Worm (Caenorhabditis elegans) whole organism, L1 larva: ENCODE data around the gene F53F8.7.
A peak's percentile ranks its signal among the peaks of the same experiment; 100 is the strongest.

Experiments used
- ama-1 ChIP-seq: fragments of 150-350 bp; optimal IDR thresholded peaks from 2 replicates; lab custom pipeline; 2014
- elt-2 ChIP-seq: sonication (generic microtip); optimal IDR thresholded peaks from 2 replicates; lab custom pipeline; 2016; ENCODE audit warnings: missing genetic modification characterization, mild to moderate bottlenecking, inconsistent platforms, missing compliant biosample characterization, missing genetic modification reagents
- fkh-10 ChIP-seq: sonication (generic microtip); optimal IDR thresholded peaks from 2 replicates; lab custom pipeline; 2017; ENCODE audit warnings: missing biosample characterization, missing genetic modification reagents, missing genetic modification characterization
- fos-1 ChIP-seq: fragments of 150-350 bp; optimal IDR thresholded peaks from 2 replicates; lab custom pipeline; 2014; ENCODE audit warnings: missing biosample characterization, missing genetic modification characterization
- nhr-12 ChIP-seq: sonication (generic microtip); optimal IDR thresholded peaks from 2 replicates; lab custom pipeline; 2017; ENCODE audit warnings: missing biosample characterization, missing genetic modification characterization
- nhr-20 ChIP-seq: sonication (generic microtip); optimal IDR thresholded peaks from 2 replicates; lab custom pipeline; 2016; ENCODE audit warnings: mild to moderate bottlenecking, missing genetic modification characterization, missing compliant biosample characterization
- nhr-28 ChIP-seq: fragments of 150-350 bp; optimal IDR thresholded peaks from 2 replicates; lab custom pipeline; 2014; ENCODE audit warnings: missing biosample characterization, missing genetic modification characterization
- tlp-1 ChIP-seq: fragments of 150-350 bp; optimal IDR thresholded peaks from 2 replicates; lab custom pipeline; 2014; ENCODE audit warnings: missing biosample characterization, missing genetic modification characterization
- unc-130 ChIP-seq: fragments of 150-350 bp; optimal IDR thresholded peaks from 2 replicates; lab custom pipeline; 2017; ENCODE audit warnings: missing biosample characterization, missing genetic modification characterization, inconsistent platforms
- unc-62 ChIP-seq: fragments of 150-350 bp; optimal IDR thresholded peaks from 2 replicates; lab custom pipeline; 2014; ENCODE audit warnings: missing biosample characterization, missing genetic modification reagents, missing genetic modification characterization
- zag-1 ChIP-seq: fragments of 150-350 bp; optimal IDR thresholded peaks from 2 replicates; lab custom pipeline; 2014; ENCODE audit warnings: missing biosample characterization, missing genetic modification characterization
- ztf-11 ChIP-seq, 2 experiments: sonication (generic microtip); optimal IDR thresholded peaks; 2 replicates each; lab custom pipeline; 2016 to 2017; ENCODE audit warnings: missing genetic modification characterization in 2 of 2, missing biosample characterization in 1 of 2, missing compliant biosample characterization in 1 of 2

DNA sequence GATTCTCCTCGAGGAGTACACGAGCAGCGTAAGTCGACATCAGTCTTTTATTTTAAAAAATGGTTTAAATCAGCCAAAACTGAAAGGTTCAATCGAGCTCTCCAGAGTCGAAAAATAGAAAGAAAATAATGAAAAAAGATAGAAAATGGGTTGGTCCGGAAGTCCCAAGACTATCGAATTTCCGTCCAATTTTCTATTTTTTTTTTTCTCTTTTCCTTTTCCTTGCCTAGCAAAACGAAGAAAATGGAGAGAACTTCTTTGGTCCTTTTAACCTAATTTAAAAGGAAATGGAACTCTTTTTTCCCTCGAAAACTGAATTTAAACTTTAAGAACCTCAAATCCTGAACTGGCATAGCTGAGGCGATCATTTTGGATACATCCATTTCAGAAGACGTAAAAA, 41.2 kb upstream of the F53F8.7 start:
- TF ChIP-seq tlp-1 (tag; lab: Kevin White, UChicago), result no peak
- TF ChIP-seq unc-130 (tag; lab: Kevin White, UChicago), result no peak
- TF ChIP-seq fkh-10, result peak; percentile 65
- no peak for TF ChIP-seq fos-1
- no peak for TF ChIP-seq nhr-28 (tag; lab: Kevin White, UChicago)
- no peak for TF ChIP-seq elt-2 (tag; lab: Kevin White, UChicago)
- no peak for TF ChIP-seq unc-62 (GFP tag; lab: Kevin White, UChicago)
- no peak for TF ChIP-seq nhr-20 (tag; lab: Kevin White, UChicago)
- TF ChIP-seq ztf-11 (tag; optimal IDR thresholded peaks at IDR 0.05; lab: Kevin White, UChicago), result no peak
- TF ChIP-seq nhr-12 (tag; lab: Kevin White, UChicago), result no peak
- no peak for TF ChIP-seq ama-1
- no peak for TF ChIP-seq zag-1 (tag; lab: Kevin White, UChicago)
